Worm (Caenorhabditis elegans) whole organism, early embryonic: Measurements from ENCODE around the gene F26D2.16.

Experiments used
- ama-1 ChIP-seq: fragments of 150-350 bp; optimal IDR thresholded peaks from 2 replicates; lab custom pipeline; 2014
- ceh-36 ChIP-seq: sonication (generic microtip); optimal IDR thresholded peaks from 2 replicates; lab custom pipeline; 2016; ENCODE audit warnings: missing genetic modification characterization, inconsistent platforms, missing compliant biosample characterization
- hmg-4 ChIP-seq: fragments of 200-800 bp; sonication (Bioruptor generic); optimal IDR thresholded peaks from 2 replicates; lab custom pipeline; 2018; ENCODE audit warnings: mild to moderate bottlenecking, missing genetic modification characterization, missing compliant biosample characterization
- hnd-1 ChIP-seq: sonication (generic microtip); optimal IDR thresholded peaks from 2 replicates; lab custom pipeline; 2016; ENCODE audit warnings: missing genetic modification characterization, missing compliant biosample characterization
- pes-1 ChIP-seq: fragments of 200-800 bp; sonication (Bioruptor generic); IDR thresholded peaks from 2 replicates; pipeline ENCODE4 v1.3.6; 2022; ENCODE audit warnings: missing genetic modification reagents, missing genetic modification characterization, missing compliant biosample characterization

ce11 chrV:16395739-16396138, 23.9 kb downstream of the F26D2.16 start, which contains the start of gene F13A7.12:
- no peak for TF ChIP-seq ama-1 (lab: Kevin White, UChicago)
- TF ChIP-seq pes-1 (GFP tag; lab: Robert Waterston, UW), result no peak
- TF ChIP-seq hnd-1, result no peak
- TF ChIP-seq hmg-4 (GFP tag; lab: Kevin White, UChicago), result no peak
- no peak for TF ChIP-seq ceh-36 (tag; lab: Kevin White, UChicago)
